Worm (Caenorhabditis elegans): ENCODE measurements around the gene tth-1.
A peak's percentile ranks its signal among the peaks of the same experiment; 100 is the strongest.
"Not testable (repeated sequence)": the region's sequence is repeated elsewhere in the genome, so short reads cannot be mapped to it uniquely, and the experiment has no call there.

Gene tth-1

ce11 chrX:8410754-8411153 lies 12.8 kb downstream of the tth-1 start, which contains the start of gene F08F1.9:
TSS of gene F08F1.9 (minus strand) at chrX:8410854.
- TF ChIP-seq aly-2 (tag; optimal IDR thresholded peaks at IDR 0.05); nhr-21 (tag; optimal IDR thresholded peaks at IDR 0.05); ztf-1 (GFP tag; conservative IDR thresholded peaks at IDR 0.05): not testable (repeated sequence)

ce11 chrX:8408267-8408666 lies 15.3 kb downstream of the tth-1 start, which contains the start of gene sulp-3:
TSS of gene sulp-3 (minus strand) at chrX:8408367.
- TF ChIP-seq aly-2 (tag; optimal IDR thresholded peaks at IDR 0.05) = no peak
- no peak for TF ChIP-seq ZK546.5 (tag; optimal IDR thresholded peaks at IDR 0.05)
- no peak for TF ChIP-seq peb-1 (tag; optimal IDR thresholded peaks at IDR 0.05)
- TF ChIP-seq C34F6.9 (tag; optimal IDR thresholded peaks at IDR 0.05) = no peak
- TF ChIP-seq mdl-1 (tag; optimal IDR thresholded peaks at IDR 0.05) = no peak
- TF ChIP-seq nhr-12 (tag; optimal IDR thresholded peaks at IDR 0.05) = no peak
- no peak for TF ChIP-seq nhr-77 (tag; optimal IDR thresholded peaks at IDR 0.05)
- no peak for TF ChIP-seq nhr-6 (tag; optimal IDR thresholded peaks at IDR 0.05)
- no peak for TF ChIP-seq blmp-1 (tag; optimal IDR thresholded peaks at IDR 0.05; ENCODE audit: insufficient read depth)
- TF ChIP-seq F13H6.1 (tag; optimal IDR thresholded peaks at IDR 0.05) = no peak
- no peak for TF ChIP-seq lsy-2 (tag; optimal IDR thresholded peaks at IDR 0.05)
- no peak for TF ChIP-seq mbf-1 (tag; optimal IDR thresholded peaks at IDR 0.05)
- TF ChIP-seq unc-39 (tag; optimal IDR thresholded peaks at IDR 0.05) = no peak
- TF ChIP-seq Y55F3AM.14 (GFP tag; optimal IDR thresholded peaks at IDR 0.05) = no peak
- no peak for TF ChIP-seq lin-39 (tag; optimal IDR thresholded peaks at IDR 0.05)
- TF ChIP-seq nhr-21 (tag; optimal IDR thresholded peaks at IDR 0.05) = no peak
- TF ChIP-seq ceh-16 (tag; optimal IDR thresholded peaks at IDR 0.05) = no peak
- TF ChIP-seq elt-1 (tag; optimal IDR thresholded peaks at IDR 0.05) = no peak

- TF ChIP-seq ztf-4 (tag; optimal IDR thresholded peaks at IDR 0.05) = no peak
- TF ChIP-seq peb-1 (tag; optimal IDR thresholded peaks at IDR 0.05) = no peak
- TF ChIP-seq unc-55 (GFP tag; optimal IDR thresholded peaks at IDR 0.05) = no peak
- no peak for TF ChIP-seq zag-1 (tag; optimal IDR thresholded peaks at IDR 0.05)
- no peak for TF ChIP-seq egl-27 (tag; optimal IDR thresholded peaks at IDR 0.05)
- no peak for TF ChIP-seq ZK546.5 (tag; optimal IDR thresholded peaks at IDR 0.05)
- TF ChIP-seq gmeb-1 (tag; optimal IDR thresholded peaks at IDR 0.05) = no peak
- no peak for TF ChIP-seq nhr-10 (tag; optimal IDR thresholded peaks at IDR 0.05)
- no peak for TF ChIP-seq ceh-16 (tag; optimal IDR thresholded peaks at IDR 0.05)
- TF ChIP-seq fos-1 (tag; optimal IDR thresholded peaks at IDR 0.05) = no peak
Observed at ce11 chrX:8406815-8407214, 16.7 kb downstream of the tth-1 start.

ce11 chrX:8404308-8405085 lies 19.0 kb downstream of the tth-1 start:
- TF ChIP-seq nhr-129 (tag; optimal IDR thresholded peaks at IDR 0.05) = peak; percentile 95
- TF ChIP-seq ama-1 (optimal IDR thresholded peaks at IDR 0.05) = no peak
- TF ChIP-seq Y55F3AM.14 (GFP tag; optimal IDR thresholded peaks at IDR 0.05) = peak; percentile 92
- TF ChIP-seq snpc-4 (tag; optimal IDR thresholded peaks at IDR 0.05) = peak; percentile 16
- TF ChIP-seq zag-1 (tag; optimal IDR thresholded peaks at IDR 0.05) = peak; percentile 37
- TF ChIP-seq lin-11 (tag; optimal IDR thresholded peaks at IDR 0.05) = peak; percentile 92
- peak; percentile 61 for TF ChIP-seq ztf-4 (tag; optimal IDR thresholded peaks at IDR 0.05)
- TF ChIP-seq C34F6.9 (tag; optimal IDR thresholded peaks at IDR 0.05) = peak; percentile 87
- TF ChIP-seq ceh-82 (tag; optimal IDR thresholded peaks at IDR 0.05) = peak; percentile 10
- TF ChIP-seq aly-2 (tag; optimal IDR thresholded peaks at IDR 0.05) = no peak
- TF ChIP-seq F13H6.1 (tag; optimal IDR thresholded peaks at IDR 0.05) = peak; percentile 96
- TF ChIP-seq unc-55 (GFP tag; optimal IDR thresholded peaks at IDR 0.05) = peak; percentile 83
- peak; percentile 76 for TF ChIP-seq fos-1 (tag; optimal IDR thresholded peaks at IDR 0.05)
- peak; percentile 83 for TF ChIP-seq egl-27 (tag; optimal IDR thresholded peaks at IDR 0.05)
- peak; percentile 32 for TF ChIP-seq nhr-12 (tag; optimal IDR thresholded peaks at IDR 0.05)
- no peak for TF ChIP-seq nhr-23 (tag; optimal IDR thresholded peaks at IDR 0.05)
- peak; percentile 85 for TF ChIP-seq nhr-25 (tag; optimal IDR thresholded peaks at IDR 0.05)
- peak; percentile 71 for TF ChIP-seq mab-5 (tag; optimal IDR thresholded peaks at IDR 0.05)
- no peak for TF ChIP-seq R02D3.7 (tag; optimal IDR thresholded peaks at IDR 0.05)
- TF ChIP-seq nhr-10 (tag; optimal IDR thresholded peaks at IDR 0.05) = peak; percentile 26
- peak; percentile 51 for TF ChIP-seq ceh-16 (tag; optimal IDR thresholded peaks at IDR 0.05)
- TF ChIP-seq lin-39 (tag; optimal IDR thresholded peaks at IDR 0.05) = no peak
- TF ChIP-seq elt-3 (tag; optimal IDR thresholded peaks at IDR 0.05) = no peak
- peak; percentile 67 for TF ChIP-seq blmp-1 (tag; optimal IDR thresholded peaks at IDR 0.05; ENCODE audit: insufficient read depth)
- peak; percentile 88 for TF ChIP-seq sma-3 (GFP tag; optimal IDR thresholded peaks at IDR 0.05)
- TF ChIP-seq dmd-4 (tag; optimal IDR thresholded peaks at IDR 0.05) = no peak
- peak; percentile 74 to 78 for TF ChIP-seq lsy-2 (tag; optimal IDR thresholded peaks at IDR 0.05)
- peak; percentile 81 for TF ChIP-seq gmeb-1 (tag; optimal IDR thresholded peaks at IDR 0.05)
- TF ChIP-seq peb-1 (tag; optimal IDR thresholded peaks at IDR 0.05) = no peak
- TF ChIP-seq alr-1 (tag; optimal IDR thresholded peaks at IDR 0.05) = no peak
- peak; percentile 16 for TF ChIP-seq unc-62 (GFP tag; optimal IDR thresholded peaks at IDR 0.05)
- TF ChIP-seq unc-39 (tag; optimal IDR thresholded peaks at IDR 0.05) = no peak
- TF ChIP-seq ztf-11 (tag; optimal IDR thresholded peaks at IDR 0.05) = peak; percentile 56
- no peak for TF ChIP-seq nhr-11 (tag; optimal IDR thresholded peaks at IDR 0.05)
- TF ChIP-seq lin-13 (GFP tag; optimal IDR thresholded peaks at IDR 0.05) = peak; percentile 88
- TF ChIP-seq nhr-21 (tag; optimal IDR thresholded peaks at IDR 0.05) = peak; percentile 89
- TF ChIP-seq mdl-1 (tag; optimal IDR thresholded peaks at IDR 0.05) = peak; percentile 64 to 83
- TF ChIP-seq ZK546.5 (tag; optimal IDR thresholded peaks at IDR 0.05) = no peak

Measured in whole organism, L2 larva.